Worm (Caenorhabditis elegans): ENCODE results near the gene ncx-6.

Gene ncx-6

ce11 chrIII:9713862-9714261 lies at the start of gene ncx-6:
Gene ncx-6 (minus strand): TSS chrIII:9713949.
- TF ChIP-seq unc-62 (GFP tag; optimal IDR thresholded peaks at IDR 0.05) = no peak

- no peak for TF ChIP-seq unc-62 (GFP tag; optimal IDR thresholded peaks at IDR 0.05)
Observed at ce11 chrIII:9762093-9762748, 48.5 kb upstream of the ncx-6 start, which contains the start of gene gcc-2. Gene gcc-2 (minus strand): TSS chrIII:9762143.

- no peak for TF ChIP-seq unc-62 (GFP tag; optimal IDR thresholded peaks at IDR 0.05)
Observed at ce11 chrIII:9760184-9760583, 46.4 kb upstream of the ncx-6 start.

ce11 chrIII:9758848-9759247 lies 45.1 kb upstream of the ncx-6 start, which contains the start of gene rmd-1:
Gene rmd-1 (plus strand): TSS chrIII:9759094.
- TF ChIP-seq unc-62 (GFP tag; optimal IDR thresholded peaks at IDR 0.05) = no peak

- no peak for TF ChIP-seq unc-62 (GFP tag; optimal IDR thresholded peaks at IDR 0.05)
Observed at ce11 chrIII:9757414-9757813, 43.7 kb upstream of the ncx-6 start, which contains the start of gene vps-53. Gene vps-53 (minus strand): TSS chrIII:9757514.

ce11 chrIII:9752852-9753251 lies 39.1 kb upstream of the ncx-6 start, which contains the start of gene ech-6:
Gene ech-6 (minus strand): TSS chrIII:9752883.
- no peak for TF ChIP-seq unc-62 (GFP tag; optimal IDR thresholded peaks at IDR 0.05)

ce11 chrIII:9751074-9751473 lies 37.3 kb upstream of the ncx-6 start, which contains the start of gene T05G5.5:
Gene T05G5.5 (minus strand): TSS chrIII:9751432.
- TF ChIP-seq unc-62 (GFP tag; optimal IDR thresholded peaks at IDR 0.05) = no peak

ce11 chrIII:9748694-9749093 lies 34.9 kb upstream of the ncx-6 start, which contains the start of gene T05G5.4:
Gene T05G5.4 (plus strand): TSS chrIII:9748934.
- no peak for TF ChIP-seq unc-62 (GFP tag; optimal IDR thresholded peaks at IDR 0.05)

- no peak for TF ChIP-seq unc-62 (GFP tag; optimal IDR thresholded peaks at IDR 0.05)
Observed at ce11 chrIII:9747133-9747532, 33.4 kb upstream of the ncx-6 start, which contains the start of the genes iff-1 and cdk-1. Gene iff-1 (minus strand): TSS chrIII:9747193. Gene cdk-1 (plus strand): TSS chrIII:9747472.

- TF ChIP-seq unc-62 (GFP tag; optimal IDR thresholded peaks at IDR 0.05) = no peak
Observed at ce11 chrIII:9746665-9747064, 32.9 kb upstream of the ncx-6 start.

ce11 chrIII:9745333-9745897 lies 31.7 kb upstream of the ncx-6 start:
- TF ChIP-seq unc-62 (GFP tag; optimal IDR thresholded peaks at IDR 0.05) = no peak

- TF ChIP-seq unc-62 (GFP tag; optimal IDR thresholded peaks at IDR 0.05) = no peak
Observed at ce11 chrIII:9744525-9744924, 30.8 kb upstream of the ncx-6 start.

ce11 chrIII:9743239-9743638 lies 29.5 kb upstream of the ncx-6 start, which contains the start of gene T05G5.1:
Gene T05G5.1 (minus strand): TSS chrIII:9743339.
- no peak for TF ChIP-seq unc-62 (GFP tag; optimal IDR thresholded peaks at IDR 0.05)

- no peak for TF ChIP-seq unc-62 (GFP tag; optimal IDR thresholded peaks at IDR 0.05)
Observed at ce11 chrIII:9741985-9742384, 28.2 kb upstream of the ncx-6 start.

ce11 chrIII:9740663-9741062 lies 26.9 kb upstream of the ncx-6 start:
- TF ChIP-seq unc-62 (GFP tag; optimal IDR thresholded peaks at IDR 0.05) = no peak

- TF ChIP-seq unc-62 (GFP tag; optimal IDR thresholded peaks at IDR 0.05) = no peak
Observed at ce11 chrIII:9738954-9739353, 25.2 kb upstream of the ncx-6 start, which contains the start of gene hlh-4. Gene hlh-4 (minus strand): TSS chrIII:9739054.

ce11 chrIII:9735857-9736256 lies 22.1 kb upstream of the ncx-6 start, which contains the start of gene dao-6:
Gene dao-6 (minus strand): TSS chrIII:9736201.
- no peak for TF ChIP-seq unc-62 (GFP tag; optimal IDR thresholded peaks at IDR 0.05)

All from whole organism, dauer.